Worm (Caenorhabditis elegans): ENCODE results near the gene ilys-5.

ilys-5 gene

ce11 chrX:6551679-6552078 lies 15.0 kb upstream of the ilys-5 start (continued):
- TF ChIP-seq fos-1 (tag; optimal IDR thresholded peaks at IDR 0.05) (peak; percentile 81), nhr-77 (tag; optimal IDR thresholded peaks at IDR 0.05) (no peak), sma-3 (GFP tag; optimal IDR thresholded peaks at IDR 0.05) (peak; percentile 39), unc-62 (GFP tag; optimal IDR thresholded peaks at IDR 0.05) (no peak), ZK546.5 (tag; optimal IDR thresholded peaks at IDR 0.05) (no peak), ceh-16 (tag; optimal IDR thresholded peaks at IDR 0.05) (no peak)

DNA sequence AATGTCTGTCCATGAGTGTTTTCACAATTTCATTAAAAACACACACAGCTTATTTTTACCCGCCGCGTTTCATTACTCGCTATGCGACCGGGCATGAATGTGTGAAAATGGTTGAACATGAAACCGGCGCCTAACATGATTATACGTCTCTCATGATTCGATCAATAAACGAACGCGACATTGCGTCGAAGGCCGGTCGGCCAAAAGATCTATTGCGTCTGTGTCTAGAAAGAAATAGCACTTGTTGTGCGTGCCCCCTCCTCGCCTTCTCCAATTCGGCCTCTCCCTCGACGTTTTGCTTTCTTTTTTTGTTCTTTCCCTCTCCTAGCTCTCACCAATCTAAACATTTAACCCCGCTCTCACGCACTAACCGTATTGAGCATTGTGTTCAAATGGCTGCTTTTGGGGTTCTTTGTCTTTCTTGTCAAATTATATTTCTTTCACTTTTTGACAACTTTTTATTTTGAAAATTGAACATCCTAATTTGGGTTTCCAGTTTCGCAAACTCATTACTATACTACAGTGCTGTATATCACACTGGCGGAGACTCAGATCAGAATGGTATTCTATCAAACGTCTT lies 14.5 kb upstream of the ilys-5 start:
- TF ChIP-seq F13H6.1 (tag; optimal IDR thresholded peaks at IDR 0.05) (no peak), crh-2 (tag; optimal IDR thresholded peaks at IDR 0.05) (no peak), mbf-1 (tag; optimal IDR thresholded peaks at IDR 0.05) (no peak), nhr-77 (tag; optimal IDR thresholded peaks at IDR 0.05) (no peak), nhr-11 (tag; optimal IDR thresholded peaks at IDR 0.05) (no peak), Y55F3AM.14 (GFP tag; optimal IDR thresholded peaks at IDR 0.05) (no peak), unc-55 (GFP tag; optimal IDR thresholded peaks at IDR 0.05) (no peak), egl-27 (tag; optimal IDR thresholded peaks at IDR 0.05) (no peak), nhr-237 (tag; optimal IDR thresholded peaks at IDR 0.05) (no peak), sma-9 (GFP tag; optimal IDR thresholded peaks at IDR 0.05) (no peak), sma-9 (tag; optimal IDR thresholded peaks at IDR 0.05) (no peak), nhr-12 (tag; optimal IDR thresholded peaks at IDR 0.05) (no peak), nhr-129 (tag; optimal IDR thresholded peaks at IDR 0.05) (peak; percentile 43), nhr-21 (tag; optimal IDR thresholded peaks at IDR 0.05) (no peak), skn-1 (tag; optimal IDR thresholded peaks at IDR 0.05) (no peak), nhr-25 (tag; optimal IDR thresholded peaks at IDR 0.05) (no peak), unc-62 (GFP tag; optimal IDR thresholded peaks at IDR 0.05) (no peak), C34F6.9 (tag; optimal IDR thresholded peaks at IDR 0.05) (peak; percentile 30), peb-1 (tag; optimal IDR thresholded peaks at IDR 0.05) (no peak), sma-3 (GFP tag; optimal IDR thresholded peaks at IDR 0.05) (no peak), dmd-4 (tag; optimal IDR thresholded peaks at IDR 0.05) (no peak), lin-13 (GFP tag; optimal IDR thresholded peaks at IDR 0.05) (no peak), blmp-1 (tag; optimal IDR thresholded peaks at IDR 0.05; ENCODE audit: insufficient read depth) (peak; percentile 4)

DNA sequence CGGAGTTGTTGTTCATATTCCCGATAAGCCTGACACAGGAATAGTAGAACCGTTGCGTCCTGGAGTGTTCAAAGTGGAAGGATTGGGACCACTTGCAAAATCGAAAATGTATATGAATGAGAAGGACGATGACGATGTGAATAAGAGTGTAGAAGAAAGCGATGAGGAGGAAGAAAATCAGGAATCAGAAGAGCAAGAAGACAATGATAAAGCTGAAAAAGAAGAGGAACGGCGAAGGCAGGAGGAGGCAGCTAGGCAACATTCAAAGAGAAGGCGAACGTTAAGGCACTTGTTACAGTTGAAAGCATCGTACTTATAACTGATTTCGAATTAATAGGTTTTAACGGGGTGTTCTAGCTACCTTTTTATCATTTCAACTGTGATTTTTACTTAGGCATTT lies 7.0 kb upstream of the ilys-5 start:
- TF ChIP-seq unc-55 (GFP tag; optimal IDR thresholded peaks at IDR 0.05) (no peak), R02D3.7 (tag; optimal IDR thresholded peaks at IDR 0.05) (no peak), nhr-10 (tag; optimal IDR thresholded peaks at IDR 0.05) (no peak), sma-9 (GFP tag; optimal IDR thresholded peaks at IDR 0.05) (no peak), sma-9 (tag; optimal IDR thresholded peaks at IDR 0.05) (no peak), alr-1 (tag; optimal IDR thresholded peaks at IDR 0.05) (no peak), elt-3 (tag; optimal IDR thresholded peaks at IDR 0.05) (no peak), egl-27 (tag; optimal IDR thresholded peaks at IDR 0.05) (no peak), mdl-1 (tag; optimal IDR thresholded peaks at IDR 0.05) (no peak), ceh-16 (tag; optimal IDR thresholded peaks at IDR 0.05) (no peak), mbf-1 (tag; optimal IDR thresholded peaks at IDR 0.05) (no peak), lin-39 (tag; optimal IDR thresholded peaks at IDR 0.05) (no peak), nhr-129 (tag; optimal IDR thresholded peaks at IDR 0.05) (no peak), unc-62 (GFP tag; optimal IDR thresholded peaks at IDR 0.05) (no peak), F13H6.1 (tag; optimal IDR thresholded peaks at IDR 0.05) (no peak), C34F6.9 (tag; optimal IDR thresholded peaks at IDR 0.05) (no peak), Y55F3AM.14 (GFP tag; optimal IDR thresholded peaks at IDR 0.05) (no peak)

ce11 chrX:6542692-6543091 lies 6.1 kb upstream of the ilys-5 start, which contains the start of gene T14E8.2:
TSS of gene T14E8.2 (plus strand) at chrX:6542992.
- no peak for TF ChIP-seq crh-2 (tag; optimal IDR thresholded peaks at IDR 0.05)

ce11 chrX:6538068-6538467 lies 1.4 kb upstream of the ilys-5 start:
- TF ChIP-seq ztf-11 (tag; optimal IDR thresholded peaks at IDR 0.05) (no peak), fos-1 (tag; optimal IDR thresholded peaks at IDR 0.05) (peak; percentile 56), nhr-21 (tag; optimal IDR thresholded peaks at IDR 0.05) (no peak), F13H6.1 (tag; optimal IDR thresholded peaks at IDR 0.05) (no peak), sma-9 (GFP tag; optimal IDR thresholded peaks at IDR 0.05) (peak; percentile 11), sma-9 (tag; optimal IDR thresholded peaks at IDR 0.05) (no peak), crh-2 (tag; optimal IDR thresholded peaks at IDR 0.05) (no peak), mdl-1 (tag; optimal IDR thresholded peaks at IDR 0.05) (no peak)
